Worm (Caenorhabditis elegans) whole organism, young adult: ENCODE measurements around the gene Y62E10A.13.

ENCODE experiments used
- B0019.2 ChIP-seq: fragments of 200-800 bp; sonication (Bioruptor generic); conservative IDR thresholded peaks from 2 replicates; pipeline ENCODE4 v1.3.6; 2022; ENCODE audit warnings: missing genetic modification reagents, missing genetic modification characterization, missing compliant biosample characterization
- B0261.1 ChIP-seq: sonication (generic microtip); optimal IDR thresholded peaks from 2 replicates; lab custom pipeline; 2016; ENCODE audit warnings: mild to moderate bottlenecking, missing genetic modification characterization, moderate library complexity, missing compliant biosample characterization
- C17E4.6 ChIP-seq: fragments of 200-800 bp; sonication (Bioruptor generic); IDR thresholded peaks from 2 replicates; pipeline ENCODE4 v1.3.6; 2022; ENCODE audit warnings: missing genetic modification reagents, missing genetic modification characterization, missing compliant biosample characterization
- F39B2.1 ChIP-seq: fragments of 200-800 bp; sonication (Bioruptor generic); IDR thresholded peaks from 2 replicates; pipeline ENCODE4 v1.3.6; 2022; ENCODE audit warnings: missing genetic modification reagents, missing genetic modification characterization, missing compliant biosample characterization
- F55B11.4 ChIP-seq: sonication (generic microtip); optimal IDR thresholded peaks from 2 replicates; lab custom pipeline; 2016; ENCODE audit warnings: missing compliant biosample characterization, missing genetic modification characterization, borderline replicate concordance; ENCODE audit not compliant: insufficient read depth
- T07F8.4 ChIP-seq: sonication (generic microtip); optimal IDR thresholded peaks from 2 replicates; lab custom pipeline; 2016; ENCODE audit warnings: mild to moderate bottlenecking, missing genetic modification characterization, moderate library complexity, missing compliant biosample characterization
- Y67H2A.10 ChIP-seq: fragments of 200-800 bp; sonication (Bioruptor generic); conservative IDR thresholded peaks from 2 replicates; pipeline ENCODE4 v1.3.6; 2022; ENCODE audit warnings: missing genetic modification reagents, missing genetic modification characterization, missing compliant biosample characterization
- akir-1 ChIP-seq: fragments of 200-800 bp; sonication (Bioruptor generic); optimal IDR thresholded peaks from 2 replicates; lab custom pipeline; 2018; ENCODE audit warnings: mild to moderate bottlenecking, missing genetic modification characterization, moderate library complexity, missing compliant biosample characterization
- atf-7 ChIP-seq: sonication (generic microtip); optimal IDR thresholded peaks from 2 replicates; lab custom pipeline; 2017; ENCODE audit warnings: mild to moderate bottlenecking, missing genetic modification characterization, missing compliant biosample characterization
- attf-6 ChIP-seq: fragments of 200-800 bp; sonication (Bioruptor generic); IDR thresholded peaks from 2 replicates; pipeline ENCODE4 v1.3.6; 2022; ENCODE audit warnings: missing genetic modification reagents, missing genetic modification characterization, missing compliant biosample characterization
- ceh-100 ChIP-seq: fragments of 200-800 bp; sonication (Bioruptor generic); IDR thresholded peaks from 2 replicates; pipeline ENCODE4 v1.3.6; 2022; ENCODE audit warnings: missing genetic modification reagents, missing genetic modification characterization, missing compliant biosample characterization
- ceh-27 ChIP-seq: fragments of 200-800 bp; sonication (Bioruptor generic); optimal IDR thresholded peaks from 2 replicates; lab custom pipeline; 2018; ENCODE audit warnings: mild to moderate bottlenecking, missing genetic modification characterization, moderate library complexity, missing compliant biosample characterization
- ceh-40 ChIP-seq: fragments of 200-800 bp; sonication (Bioruptor generic); IDR thresholded peaks from 2 replicates; pipeline ENCODE4 v1.3.6; 2022; ENCODE audit warnings: missing genetic modification characterization, missing compliant biosample characterization
- die-1 ChIP-seq: sonication (generic microtip); optimal IDR thresholded peaks from 2 replicates; lab custom pipeline; 2016; ENCODE audit warnings: missing genotype, mild to moderate bottlenecking, missing genetic modification characterization, missing compliant biosample characterization
- dpff-1 ChIP-seq: sonication (generic microtip); optimal IDR thresholded peaks from 2 replicates; lab custom pipeline; 2017; ENCODE audit warnings: mild to moderate bottlenecking, missing genetic modification characterization, missing compliant biosample characterization
- dpl-1 ChIP-seq: fragments of 150-350 bp; optimal IDR thresholded peaks from 2 replicates; lab custom pipeline; 2014; ENCODE audit warnings: missing biosample characterization, missing genetic modification reagents, missing genetic modification characterization
- efl-1 ChIP-seq: fragments of 150-350 bp; optimal IDR thresholded peaks from 2 replicates; lab custom pipeline; 2014; ENCODE audit warnings: missing biosample characterization, missing genetic modification reagents, missing genetic modification characterization
- egl-18 ChIP-seq: fragments of 200-800 bp; sonication (Bioruptor generic); IDR thresholded peaks from 2 replicates; pipeline ENCODE4 v1.3.6; 2022; ENCODE audit warnings: missing genetic modification reagents, missing genetic modification characterization, missing compliant biosample characterization
- gei-17 ChIP-seq: fragments of 200-800 bp; sonication (Bioruptor generic); optimal IDR thresholded peaks from 2 replicates; lab custom pipeline; 2018; ENCODE audit warnings: mild to moderate bottlenecking, missing genetic modification characterization, missing compliant biosample characterization
- hlh-26 ChIP-seq: fragments of 200-800 bp; sonication (Bioruptor generic); conservative IDR thresholded peaks from 2 replicates; pipeline ENCODE4 v1.3.6; 2022; ENCODE audit warnings: missing genetic modification reagents, missing genetic modification characterization, missing compliant biosample characterization
- hmg-1.2 ChIP-seq: fragments of 200-800 bp; sonication (Bioruptor generic); IDR thresholded peaks from 2 replicates; pipeline ENCODE4 v1.3.6; 2022; ENCODE audit warnings: missing genetic modification reagents, missing genetic modification characterization, missing compliant biosample characterization
- hrde-1 ChIP-seq: sonication (generic microtip); optimal IDR thresholded peaks from 2 replicates; lab custom pipeline; 2016; ENCODE audit warnings: missing genetic modification characterization, mild to moderate bottlenecking, missing compliant biosample characterization, moderate library complexity, missing genotype, missing genetic modification reagents, borderline replicate concordance
- hsf-1 ChIP-seq: fragments of 200-800 bp; sonication (Bioruptor generic); IDR thresholded peaks from 2 replicates; pipeline ENCODE4 v1.3.6; 2022; ENCODE audit warnings: missing genetic modification reagents, missing genetic modification characterization, missing compliant biosample characterization
- lag-1 ChIP-seq: fragments of 200-800 bp; sonication (Bioruptor generic); IDR thresholded peaks from 2 replicates; pipeline ENCODE4 v1.3.6; 2022; ENCODE audit warnings: missing genetic modification reagents, missing genetic modification characterization, missing compliant biosample characterization
- let-526 ChIP-seq: fragments of 200-800 bp; sonication (Bioruptor generic); IDR thresholded peaks from 2 replicates; pipeline ENCODE4 v1.3.6; 2022; ENCODE audit warnings: missing genetic modification reagents, missing genetic modification characterization, missing compliant biosample characterization
- let-607 ChIP-seq, 2 experiments: fragments of 200-800 bp in 1 of 2; sonication (Bioruptor generic) in 1 of 2; sonication (generic microtip) in 1 of 2; optimal IDR thresholded peaks; 2 replicates each; lab custom pipeline; 2016 to 2018; ENCODE audit warnings: mild to moderate bottlenecking in 2 of 2, missing compliant biosample characterization in 2 of 2, missing genetic modification characterization in 2 of 2, moderate library complexity in 2 of 2, missing genotype in 1 of 2
- lin-26 ChIP-seq: fragments of 200-800 bp; sonication (Bioruptor generic); IDR thresholded peaks from 2 replicates; pipeline ENCODE4 v1.3.6; 2022; ENCODE audit warnings: missing genetic modification reagents, missing genetic modification characterization, missing compliant biosample characterization
- lin-35 ChIP-seq, 3 experiments: fragments of 150-350 bp in 2 of 3; sonication (generic microtip) in 1 of 3; optimal IDR thresholded peaks; 2 replicates each; lab custom pipeline; 2014 to 2018; ENCODE audit warnings: missing biosample characterization in 3 of 3, missing genetic modification characterization in 3 of 3, missing genetic modification reagents in 3 of 3
- lin-54 ChIP-seq: fragments of 200-800 bp; sonication (Bioruptor generic); optimal IDR thresholded peaks from 2 replicates; lab custom pipeline; 2018; ENCODE audit warnings: mild to moderate bottlenecking, missing genetic modification characterization, missing compliant biosample characterization
- lir-1 ChIP-seq: fragments of 200-800 bp; sonication (Bioruptor generic); conservative IDR thresholded peaks from 2 replicates; pipeline ENCODE4 v1.3.6; 2022; ENCODE audit warnings: missing genetic modification reagents, missing genetic modification characterization, missing compliant biosample characterization
- lsl-1 ChIP-seq: fragments of 200-800 bp; sonication (Bioruptor generic); optimal IDR thresholded peaks from 2 replicates; lab custom pipeline; 2018; ENCODE audit warnings: mild to moderate bottlenecking, missing genetic modification characterization, moderate library complexity, missing compliant biosample characterization
- mcd-1 ChIP-seq: fragments of 200-800 bp; sonication (Bioruptor generic); IDR thresholded peaks from 2 replicates; pipeline ENCODE4 v1.3.6; 2022; ENCODE audit warnings: missing genetic modification reagents, missing genetic modification characterization, missing compliant biosample characterization
- mel-28 ChIP-seq: sonication (generic microtip); optimal IDR thresholded peaks from 2 replicates; lab custom pipeline; 2016; ENCODE audit warnings: borderline replicate concordance, mild to moderate bottlenecking, missing genetic modification characterization, missing compliant biosample characterization
- mxl-1 ChIP-seq: sonication (generic microtip); optimal IDR thresholded peaks from 2 replicates; lab custom pipeline; 2016; ENCODE audit warnings: missing genetic modification characterization, missing compliant biosample characterization
- nfyb-1 ChIP-seq: fragments of 200-800 bp; sonication (Bioruptor generic); IDR thresholded peaks from 2 replicates; pipeline ENCODE4 v1.3.6; 2022; ENCODE audit warnings: missing genetic modification reagents, missing genetic modification characterization, missing compliant biosample characterization
- nhr-120 ChIP-seq: fragments of 200-800 bp; sonication (Bioruptor generic); IDR thresholded peaks from 2 replicates; pipeline ENCODE4 v1.3.6; 2022; ENCODE audit warnings: missing genetic modification characterization, missing compliant biosample characterization
- nhr-90 ChIP-seq: sonication (generic microtip); optimal IDR thresholded peaks from 2 replicates; lab custom pipeline; 2016; ENCODE audit warnings: missing genotype, mild to moderate bottlenecking, missing genetic modification characterization, missing compliant biosample characterization
- pbrm-1 ChIP-seq: fragments of 200-800 bp; sonication (Bioruptor generic); IDR thresholded peaks from 2 replicates; pipeline ENCODE4 v1.3.6; 2022; ENCODE audit warnings: missing genetic modification reagents, missing genetic modification characterization, missing compliant biosample characterization
- pha-4 ChIP-seq: fragments of 150-350 bp; sonication (generic microtip); optimal IDR thresholded peaks from 2 replicates; lab custom pipeline; 2014; ENCODE audit warnings: missing biosample characterization, missing genetic modification reagents, missing genetic modification characterization
- repo-1 ChIP-seq: sonication (generic microtip); optimal IDR thresholded peaks from 2 replicates; lab custom pipeline; 2017; ENCODE audit warnings: mild to moderate bottlenecking, missing genetic modification characterization, missing compliant biosample characterization
- snpc-1.1 ChIP-seq: sonication (generic microtip); optimal IDR thresholded peaks from 2 replicates; lab custom pipeline; 2017; ENCODE audit warnings: missing genetic modification characterization, mild to moderate bottlenecking, missing compliant biosample characterization, antibody characterized with exemption, moderate library complexity, missing genotype, missing genetic modification reagents; ENCODE audit not compliant: insufficient read depth
- sptf-2 ChIP-seq: fragments of 200-800 bp; sonication (Bioruptor generic); optimal IDR thresholded peaks from 2 replicates; lab custom pipeline; 2018; ENCODE audit warnings: mild to moderate bottlenecking, missing genetic modification characterization, missing compliant biosample characterization
- tbx-9 ChIP-seq: sonication (generic microtip); optimal IDR thresholded peaks from 2 replicates; lab custom pipeline; 2016; ENCODE audit warnings: borderline replicate concordance, missing genetic modification characterization, inconsistent platforms, missing compliant biosample characterization
- xnd-1 ChIP-seq: sonication (generic microtip); optimal IDR thresholded peaks from 2 replicates; lab custom pipeline; 2016; ENCODE audit warnings: missing genotype, missing genetic modification reagents, missing genetic modification characterization, missing compliant biosample characterization
- ztf-18 ChIP-seq: sonication (generic microtip); optimal IDR thresholded peaks from 2 replicates; lab custom pipeline; 2016; ENCODE audit warnings: missing genotype, mild to moderate bottlenecking, missing genetic modification characterization, missing compliant biosample characterization
- ztf-26 ChIP-seq: sonication (generic microtip); optimal IDR thresholded peaks from 2 replicates; lab custom pipeline; 2017; ENCODE audit warnings: missing genetic modification characterization, missing compliant biosample characterization
- ztf-3 ChIP-seq: fragments of 200-800 bp; sonication (Bioruptor generic); optimal IDR thresholded peaks from 2 replicates; lab custom pipeline; 2018; ENCODE audit warnings: mild to moderate bottlenecking, missing genetic modification characterization, missing compliant biosample characterization

Gene Y62E10A.13

ce11 chrIV:13386903-13387302, 11.9 kb downstream of the Y62E10A.13 start, which contains the start of gene lsm-3:
Gene lsm-3, plus strand, starts transcription at chrIV:13387203.
- no peak for TF ChIP-seq mcd-1
- TF ChIP-seq hrde-1 (tag; lab: Kevin White, UChicago) = no peak
- TF ChIP-seq dpl-1 (GFP tag; lab: Kevin White, UChicago) = no peak
- no peak for TF ChIP-seq ceh-27 (GFP tag; lab: Kevin White, UChicago)
- no peak for TF ChIP-seq akir-1 (GFP tag; lab: Kevin White, UChicago)
- TF ChIP-seq atf-7 (tag; lab: Kevin White, UChicago) = no peak
- TF ChIP-seq snpc-1.1 (tag; lab: Kevin White, UChicago) = no peak
- no peak for TF ChIP-seq pha-4 (tag; lab: Kevin White, UChicago)
- no peak for TF ChIP-seq hlh-26 (GFP tag; lab: Robert Waterston, UW)
- no peak for TF ChIP-seq lin-35 (GFP tag; optimal IDR thresholded peaks at IDR 0.05; lab: Kevin White, UChicago)
- TF ChIP-seq lir-1 (GFP tag; lab: Robert Waterston, UW) = no peak
- TF ChIP-seq nhr-90 (tag; lab: Kevin White, UChicago) = no peak
- TF ChIP-seq mel-28 (tag; lab: Kevin White, UChicago) = no peak

- TF ChIP-seq tbx-9 (tag; lab: Kevin White, UChicago) (no peak), Y67H2A.10 (GFP tag; lab: Robert Waterston, UW) (no peak), C17E4.6 (GFP tag; lab: Robert Waterston, UW) (no peak), snpc-1.1 (tag; lab: Kevin White, UChicago) (peak; percentile 61), gei-17 (no peak), B0261.1 (no peak), lin-26 (GFP tag; lab: Robert Waterston, UW) (no peak), akir-1 (GFP tag; lab: Kevin White, UChicago) (no peak), lir-1 (GFP tag; lab: Robert Waterston, UW) (no peak), nfyb-1 (GFP tag; lab: Robert Waterston, UW) (no peak), lag-1 (GFP tag; lab: Robert Waterston, UW) (no peak), let-607 (tag; optimal IDR thresholded peaks at IDR 0.05; lab: Kevin White, UChicago) (no peak), xnd-1 (tag; lab: Kevin White, UChicago) (no peak), egl-18 (GFP tag; lab: Robert Waterston, UW) (no peak), nhr-120 (GFP tag; lab: Robert Waterston, UW) (no peak), ztf-18 (tag; lab: Kevin White, UChicago) (peak; percentile 39), lsl-1 (GFP tag; lab: Kevin White, UChicago) (peak; percentile 41), die-1 (no peak), repo-1 (tag; lab: Kevin White, UChicago) (no peak), attf-6 (GFP tag; lab: Robert Waterston, UW) (peak; percentile 46; the same call in 1 of the 2 replicates), ceh-100 (peak; percentile 63), hsf-1 (GFP tag; lab: Robert Waterston, UW) (no peak), F55B11.4 (tag; lab: Kevin White, UChicago) (no peak), ztf-26 (no peak), ceh-40 (no peak), F39B2.1 (GFP tag; lab: Robert Waterston, UW) (no peak), ceh-27 (GFP tag; lab: Kevin White, UChicago) (peak; percentile 25), ztf-3 (GFP tag; lab: Kevin White, UChicago) (no peak), sptf-2 (no peak), T07F8.4 (tag; lab: Kevin White, UChicago) (no peak), hmg-1.2 (GFP tag; lab: Robert Waterston, UW) (no peak), pbrm-1 (GFP tag; lab: Robert Waterston, UW) (no peak), let-526 (GFP tag; lab: Robert Waterston, UW) (no peak), lin-54 (GFP tag; lab: Kevin White, UChicago) (peak; percentile 29), dpff-1 (no peak), B0019.2 (no peak), efl-1 (GFP tag; lab: Kevin White, UChicago) (peak; percentile 38), mxl-1 (tag; lab: Kevin White, UChicago) (no peak)
Measured at ce11 chrIV:13386043-13386442, 12.8 kb downstream of the Y62E10A.13 start, which contains the start of the genes Y62E10A.20, Y62E10A.23 and mdt-9. Gene Y62E10A.20, minus strand, starts transcription at chrIV:13386091. Gene Y62E10A.23, plus strand, starts transcription at chrIV:13386324. Gene mdt-9, plus strand, starts transcription at chrIV:13386380.
